Worm (Caenorhabditis elegans) whole organism, L1 larva: ENCODE results near the gene hlh-34.
A peak's percentile ranks its signal among the peaks of the same experiment; 100 is the strongest.

Experiments used
- C04F5.9 ChIP-seq: sonication (generic microtip); optimal IDR thresholded peaks from 2 replicates; lab custom pipeline; 2016; ENCODE audit warnings: missing genetic modification characterization, missing compliant biosample characterization
- C34B4.2 ChIP-seq: sonication (generic microtip); optimal IDR thresholded peaks from 2 replicates; lab custom pipeline; 2017; ENCODE audit warnings: mild to moderate bottlenecking, missing genetic modification characterization, missing compliant biosample characterization
- F16B12.6 ChIP-seq: fragments of 150-350 bp; optimal IDR thresholded peaks from 2 replicates; lab custom pipeline; 2014; ENCODE audit warnings: missing biosample characterization, missing genetic modification characterization
- Y116A8C.19 ChIP-seq: sonication (generic microtip); optimal IDR thresholded peaks from 2 replicates; lab custom pipeline; 2016; ENCODE audit warnings: missing compliant biosample characterization, missing genetic modification characterization, borderline replicate concordance
- blmp-1 ChIP-seq: fragments of 150-350 bp; optimal IDR thresholded peaks from 2 replicates; lab custom pipeline; 2014; ENCODE audit warnings: missing biosample characterization, missing genetic modification characterization
- ceh-63 ChIP-seq: fragments of 200-800 bp; sonication (Bioruptor generic); optimal IDR thresholded peaks from 2 replicates; lab custom pipeline; 2018; ENCODE audit warnings: mild to moderate bottlenecking, missing genetic modification characterization, missing compliant biosample characterization
- ceh-8 ChIP-seq: fragments of 200-800 bp; sonication (Bioruptor generic); optimal IDR thresholded peaks from 2 replicates; lab custom pipeline; 2018; ENCODE audit warnings: mild to moderate bottlenecking, missing genetic modification characterization, moderate library complexity, missing compliant biosample characterization
- ceh-90 ChIP-seq: sonication (generic microtip); optimal IDR thresholded peaks from 2 replicates; lab custom pipeline; 2016; ENCODE audit warnings: missing genetic modification characterization, missing compliant biosample characterization
- ces-1 ChIP-seq: fragments of 150-350 bp; optimal IDR thresholded peaks from 2 replicates; lab custom pipeline; 2014; ENCODE audit warnings: missing biosample characterization, missing genetic modification reagents, missing genetic modification characterization
- dsc-1 ChIP-seq: sonication (generic microtip); optimal IDR thresholded peaks from 2 replicates; lab custom pipeline; 2016; ENCODE audit warnings: mild to moderate bottlenecking, missing genetic modification characterization, missing compliant biosample characterization
- efl-1 ChIP-seq, 4 experiments: fragments of 150-350 bp; optimal IDR thresholded peaks in 3 of 4; peaks in 1 of 4; 1 replicate in 1 of 4; 2 replicates in 3 of 4; lab custom pipeline; 2014; ENCODE audit warnings: missing biosample characterization in 2 of 4, missing genetic modification characterization in 2 of 4, missing genetic modification reagents in 2 of 4
- efl-3 ChIP-seq: fragments of 200-800 bp; sonication (Bioruptor generic); optimal IDR thresholded peaks from 2 replicates; lab custom pipeline; 2018; ENCODE audit warnings: mild to moderate bottlenecking, missing genetic modification characterization, missing compliant biosample characterization
- egl-13 ChIP-seq: sonication (generic microtip); optimal IDR thresholded peaks from 2 replicates; lab custom pipeline; 2016; ENCODE audit warnings: missing genotype, missing genetic modification reagents, missing genetic modification characterization, missing compliant biosample characterization
- egl-27 ChIP-seq, 2 experiments: fragments of 150-350 bp in 1 of 2; sonication (generic microtip); optimal IDR thresholded peaks; 3 replicates each; lab custom pipeline; 2017 to 2018; ENCODE audit warnings: missing biosample characterization in 2 of 2, missing genetic modification characterization in 2 of 2, missing genetic modification reagents in 2 of 2
- elt-3 ChIP-seq, 6 experiments: fragments of 150-350 bp in 1 of 6; sonication (generic microtip); optimal IDR thresholded peaks; 2 replicates each; lab custom pipeline; 2017 to 2018; ENCODE audit warnings: missing biosample characterization in 6 of 6, missing genetic modification characterization in 6 of 6, inconsistent platforms in 1 of 6
- ets-5 ChIP-seq: fragments of 200-800 bp; sonication (Bioruptor generic); IDR thresholded peaks from 2 replicates; pipeline ENCODE4 v1.3.6; 2022; ENCODE audit warnings: missing genetic modification characterization, missing compliant biosample characterization
- fkh-10 ChIP-seq: sonication (generic microtip); optimal IDR thresholded peaks from 2 replicates; lab custom pipeline; 2017; ENCODE audit warnings: missing biosample characterization, missing genetic modification reagents, missing genetic modification characterization
- fkh-4 ChIP-seq: sonication (generic microtip); optimal IDR thresholded peaks from 2 replicates; lab custom pipeline; 2016; ENCODE audit warnings: missing compliant biosample characterization, missing genetic modification characterization, borderline replicate concordance
- fkh-8 ChIP-seq: sonication (generic microtip); optimal IDR thresholded peaks from 2 replicates; lab custom pipeline; 2016; ENCODE audit warnings: mild to moderate bottlenecking, missing genetic modification characterization, missing compliant biosample characterization
- grh-1 ChIP-seq: fragments of 200-800 bp; sonication (Bioruptor generic); IDR thresholded peaks from 2 replicates; pipeline ENCODE4 v1.3.6; 2022; ENCODE audit warnings: missing genetic modification reagents, missing genetic modification characterization, missing compliant biosample characterization
- hlh-17 ChIP-seq: fragments of 200-800 bp; sonication (Bioruptor generic); optimal IDR thresholded peaks from 2 replicates; lab custom pipeline; 2018; ENCODE audit warnings: missing genetic modification characterization, mild to moderate bottlenecking, missing compliant biosample characterization, moderate library complexity, borderline replicate concordance
- hpl-2 ChIP-seq: fragments of 150-350 bp; optimal IDR thresholded peaks from 2 replicates; lab custom pipeline; 2014; ENCODE audit warnings: missing biosample characterization, missing genetic modification reagents, missing genetic modification characterization
- irx-1 ChIP-seq: sonication (generic microtip); optimal IDR thresholded peaks from 2 replicates; lab custom pipeline; 2016; ENCODE audit warnings: missing genetic modification characterization, missing compliant biosample characterization
- isw-1 ChIP-seq: fragments of 200-800 bp; sonication (Bioruptor generic); IDR thresholded peaks from 2 replicates; pipeline ENCODE4 v1.3.6; 2022; ENCODE audit warnings: missing genetic modification characterization, missing compliant biosample characterization
- jun-1 ChIP-seq: fragments of 150-350 bp; optimal IDR thresholded peaks from 2 replicates; lab custom pipeline; 2014; ENCODE audit warnings: missing biosample characterization, missing genetic modification reagents, missing genetic modification characterization
- lin-15B ChIP-seq: fragments of 150-350 bp; sonication (generic microtip); optimal IDR thresholded peaks from 3 replicates; lab custom pipeline; 2014; ENCODE audit warnings: missing biosample characterization, missing genetic modification characterization
- lin-35 ChIP-seq, 2 experiments: fragments of 150-350 bp; optimal IDR thresholded peaks; 2 replicates each; lab custom pipeline; 2014; ENCODE audit warnings: missing biosample characterization in 2 of 2, missing genetic modification characterization in 2 of 2, missing genetic modification reagents in 2 of 2
- lin-39 ChIP-seq: fragments of 150-350 bp; optimal IDR thresholded peaks from 2 replicates; lab custom pipeline; 2014; ENCODE audit warnings: missing biosample characterization, missing genetic modification reagents, missing genetic modification characterization
- mdl-1 ChIP-seq, 2 experiments: fragments of 150-350 bp; optimal IDR thresholded peaks; 2 replicates each; lab custom pipeline; 2014 to 2017; ENCODE audit warnings: missing biosample characterization in 2 of 2, missing genetic modification characterization in 2 of 2, inconsistent platforms in 1 of 2
- mef-2 ChIP-seq: fragments of 150-350 bp; optimal IDR thresholded peaks from 2 replicates; lab custom pipeline; 2014; ENCODE audit warnings: missing biosample characterization, missing genetic modification characterization
- mep-1 ChIP-seq: fragments of 150-350 bp; optimal IDR thresholded peaks from 2 replicates; lab custom pipeline; 2014; ENCODE audit warnings: missing biosample characterization, missing genetic modification characterization
- nhr-12 ChIP-seq: sonication (generic microtip); optimal IDR thresholded peaks from 2 replicates; lab custom pipeline; 2017; ENCODE audit warnings: missing biosample characterization, missing genetic modification characterization
- nhr-19 ChIP-seq: fragments of 200-800 bp; sonication (Bioruptor generic); conservative IDR thresholded peaks from 2 replicates; pipeline ENCODE4 v1.3.6; 2022; ENCODE audit warnings: missing genetic modification characterization, missing compliant biosample characterization
- nhr-20 ChIP-seq: sonication (generic microtip); optimal IDR thresholded peaks from 2 replicates; lab custom pipeline; 2016; ENCODE audit warnings: mild to moderate bottlenecking, missing genetic modification characterization, missing compliant biosample characterization
- nhr-76 ChIP-seq: sonication (generic microtip); optimal IDR thresholded peaks from 2 replicates; lab custom pipeline; 2017; ENCODE audit warnings: missing biosample characterization, missing genetic modification characterization
- nhr-84 ChIP-seq: sonication (generic microtip); optimal IDR thresholded peaks from 2 replicates; lab custom pipeline; 2017; ENCODE audit warnings: missing biosample characterization, missing genetic modification characterization
- nhr-85 ChIP-seq: sonication (generic microtip); peaks from one replicate; lab custom pipeline; 2016; ENCODE audit warnings: missing genetic modification characterization, inconsistent platforms, missing compliant biosample characterization
- pqm-1 ChIP-seq: sonication (generic microtip); optimal IDR thresholded peaks from 3 replicates; lab custom pipeline; 2017; ENCODE audit warnings: missing biosample characterization, missing genetic modification characterization
- skn-1 ChIP-seq: fragments of 150-350 bp; optimal IDR thresholded peaks from 2 replicates; lab custom pipeline; 2014; ENCODE audit warnings: missing biosample characterization, missing genetic modification characterization
- snpc-4 ChIP-seq: fragments of 150-350 bp; optimal IDR thresholded peaks from 2 replicates; lab custom pipeline; 2014; ENCODE audit warnings: missing biosample characterization, missing genetic modification characterization
- snu-23 ChIP-seq: sonication (generic microtip); optimal IDR thresholded peaks from 2 replicates; lab custom pipeline; 2016; ENCODE audit warnings: missing genetic modification characterization, missing compliant biosample characterization
- sox-4 ChIP-seq: sonication (generic microtip); optimal IDR thresholded peaks from 2 replicates; lab custom pipeline; 2016; ENCODE audit warnings: missing genetic modification characterization, missing compliant biosample characterization
- sptf-1 ChIP-seq: fragments of 150-350 bp; optimal IDR thresholded peaks from 2 replicates; lab custom pipeline; 2014; ENCODE audit warnings: missing biosample characterization, missing genetic modification characterization
- sup-37 ChIP-seq: fragments of 200-800 bp; sonication (Bioruptor generic); optimal IDR thresholded peaks from 2 replicates; lab custom pipeline; 2018; ENCODE audit warnings: mild to moderate bottlenecking, missing genetic modification characterization, missing compliant biosample characterization
- swsn-7 ChIP-seq: sonication (generic microtip); optimal IDR thresholded peaks from 2 replicates; lab custom pipeline; 2016; ENCODE audit warnings: missing genetic modification characterization, missing compliant biosample characterization
- tlp-1 ChIP-seq: fragments of 150-350 bp; optimal IDR thresholded peaks from 2 replicates; lab custom pipeline; 2014; ENCODE audit warnings: missing biosample characterization, missing genetic modification characterization
- unc-30 ChIP-seq: sonication (generic microtip); optimal IDR thresholded peaks from 2 replicates; lab custom pipeline; 2017; ENCODE audit warnings: missing biosample characterization, missing genetic modification characterization
- unc-86 ChIP-seq: sonication (generic microtip); optimal IDR thresholded peaks from 2 replicates; lab custom pipeline; 2016; ENCODE audit warnings: missing genetic modification characterization, missing compliant biosample characterization
- vab-15 ChIP-seq: sonication (generic microtip); optimal IDR thresholded peaks from 2 replicates; lab custom pipeline; 2017; ENCODE audit warnings: missing genotype, mild to moderate bottlenecking, missing genetic modification characterization, missing compliant biosample characterization
- xbp-1 ChIP-seq: sonication (generic microtip); optimal IDR thresholded peaks from 2 replicates; lab custom pipeline; 2016; ENCODE audit warnings: missing genetic modification characterization, missing compliant biosample characterization
- zip-4 ChIP-seq: fragments of 200-800 bp; sonication (Bioruptor generic); optimal IDR thresholded peaks from 2 replicates; lab custom pipeline; 2018; ENCODE audit warnings: mild to moderate bottlenecking, missing genetic modification characterization, moderate library complexity, missing compliant biosample characterization
- ztf-11 ChIP-seq, 2 experiments: sonication (generic microtip); optimal IDR thresholded peaks; 2 replicates each; lab custom pipeline; 2016 to 2017; ENCODE audit warnings: missing genetic modification characterization in 2 of 2, missing biosample characterization in 1 of 2, missing compliant biosample characterization in 1 of 2
- ztf-4 ChIP-seq: fragments of 150-350 bp; optimal IDR thresholded peaks from 2 replicates; lab custom pipeline; 2014; ENCODE audit warnings: missing biosample characterization, missing genetic modification characterization

hlh-34 gene

DNA sequence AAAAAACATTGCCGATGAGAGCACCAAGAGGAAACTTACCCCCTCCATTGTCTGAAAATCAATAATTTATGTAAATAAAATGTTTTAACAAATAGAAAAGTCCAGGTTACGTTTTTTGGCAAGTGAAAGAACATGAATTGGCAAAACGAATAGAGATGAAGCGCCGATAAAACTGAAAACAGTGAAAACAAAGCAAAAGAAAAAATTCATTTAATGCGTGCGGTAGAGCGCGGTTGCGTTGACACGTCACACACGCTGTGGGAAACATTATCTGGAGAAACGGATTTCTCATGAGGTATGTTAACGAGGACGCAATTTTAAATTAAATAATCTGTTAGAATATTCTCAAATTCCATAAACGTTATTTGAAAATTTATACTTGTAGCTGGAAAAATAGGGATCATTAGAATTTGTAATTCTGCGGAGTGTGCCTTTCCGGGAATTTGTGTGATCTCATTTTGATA lies 8.1 kb upstream of the hlh-34 start, which contains the start of gene zipt-9 (continued):
- peak; percentile 82 to 85 for TF ChIP-seq efl-1 (optimal IDR thresholded peaks at IDR 0.05; lab: Kevin White, UChicago)
- peak; percentile 73 to 95 for TF ChIP-seq efl-1 (GFP tag; optimal IDR thresholded peaks at IDR 0.05 in 1 of 2; lab: Kevin White, UChicago)
- TF ChIP-seq lin-39 (tag; lab: Kevin White, UChicago): peak; percentile 11
- peak in 1 of 2 experiments; percentile 66 for TF ChIP-seq mdl-1 (tag; optimal IDR thresholded peaks at IDR 0.05; lab: Kevin White, UChicago)
- TF ChIP-seq hpl-2 (GFP tag; lab: Kevin White, UChicago): peak; percentile 25
- no peak for TF ChIP-seq egl-27 (tag; optimal IDR thresholded peaks at IDR 0.05; lab: Kevin White, UChicago)
- TF ChIP-seq Y116A8C.19 (tag; lab: Kevin White, UChicago): no peak
- peak; percentile 93 for TF ChIP-seq blmp-1 (tag; lab: Kevin White, UChicago)
- TF ChIP-seq snu-23: peak; percentile 90
- TF ChIP-seq xbp-1 (tag; lab: Kevin White, UChicago): peak; percentile 84
- no peak for TF ChIP-seq sptf-1 (tag; lab: Kevin White, UChicago)
- TF ChIP-seq snpc-4 (tag; lab: Kevin White, UChicago): peak; percentile 65
- peak; percentile 89 for TF ChIP-seq fkh-8 (tag; lab: Kevin White, UChicago)
- peak in 1 of 2 experiments; percentile 90 for TF ChIP-seq ztf-11 (tag; optimal IDR thresholded peaks at IDR 0.05; lab: Kevin White, UChicago)
- peak; percentile 90 for TF ChIP-seq lin-15B (tag; lab: Kevin White, UChicago)
- peak; percentile 56 for TF ChIP-seq jun-1 (tag; lab: Kevin White, UChicago)
- TF ChIP-seq pqm-1: no peak
- TF ChIP-seq nhr-20 (tag; lab: Kevin White, UChicago): peak; percentile 89
- TF ChIP-seq C04F5.9 (tag; lab: Kevin White, UChicago): peak; percentile 70
- TF ChIP-seq efl-3 (GFP tag; lab: Kevin White, UChicago): peak; percentile 53
- peak; percentile 50; the same call in 1 of the 2 replicates for TF ChIP-seq grh-1 (GFP tag; lab: Robert Waterston, UW)
- TF ChIP-seq nhr-12 (tag; lab: Kevin White, UChicago): no peak
- no peak for TF ChIP-seq nhr-76 (tag; lab: Kevin White, UChicago)
- TF ChIP-seq elt-3 (tag; optimal IDR thresholded peaks at IDR 0.05; lab: Kevin White, UChicago): peak in 2 of 6 experiments; percentile 48 to 80
- peak; percentile 82 for TF ChIP-seq egl-13 (tag; lab: Kevin White, UChicago)
- no peak for TF ChIP-seq tlp-1 (tag; lab: Kevin White, UChicago)
- TF ChIP-seq swsn-7 (tag; lab: Kevin White, UChicago): peak; percentile 83
- TF ChIP-seq irx-1: peak; percentile 71
- TF ChIP-seq isw-1: peak; percentile 84
- peak; percentile 75 to 89 for TF ChIP-seq lin-35 (GFP tag; optimal IDR thresholded peaks at IDR 0.05; lab: Kevin White, UChicago)
- peak; percentile 82 for TF ChIP-seq dsc-1
- TF ChIP-seq mef-2 (tag; lab: Kevin White, UChicago): no peak
- TF ChIP-seq ceh-8: peak; percentile 32
- TF ChIP-seq unc-86 (tag; lab: Kevin White, UChicago): peak; percentile 71
- TF ChIP-seq sup-37 (GFP tag; lab: Kevin White, UChicago): no peak
- TF ChIP-seq skn-1 (tag; lab: Kevin White, UChicago): peak; percentile 47
- peak; percentile 59 for TF ChIP-seq F16B12.6
- TF ChIP-seq fkh-10 (GFP tag; lab: Kevin White, UChicago): peak; percentile 34
- no peak for TF ChIP-seq nhr-84 (tag; lab: Kevin White, UChicago)
- TF ChIP-seq ets-5 (GFP tag; lab: Robert Waterston, UW): no peak
- TF ChIP-seq nhr-85: peak; percentile 88
- TF ChIP-seq unc-30: no peak
- TF ChIP-seq zip-4: no peak
- TF ChIP-seq sox-4 (tag; lab: Kevin White, UChicago): peak; percentile 63
- peak; percentile 90 for TF ChIP-seq ceh-63
- peak; percentile 85 for TF ChIP-seq mep-1
- no peak for TF ChIP-seq hlh-17 (GFP tag; lab: Kevin White, UChicago)
- TF ChIP-seq nhr-19 (GFP tag; lab: Robert Waterston, UW): peak; percentile 83
- peak; percentile 62 for TF ChIP-seq ceh-90 (tag; lab: Kevin White, UChicago)
- TF ChIP-seq C34B4.2 (tag; lab: Kevin White, UChicago): no peak
- TF ChIP-seq ztf-4 (tag; lab: Kevin White, UChicago): no peak
- peak; percentile 89 for TF ChIP-seq vab-15
- TF ChIP-seq fkh-4 (tag; lab: Kevin White, UChicago): peak; percentile 52
- TF ChIP-seq ces-1 (GFP tag; lab: Kevin White, UChicago): no peak
